Fruit fly (Drosophila melanogaster): Measurements from ENCODE around the gene CG12099.

The CG12099 gene

DNA sequence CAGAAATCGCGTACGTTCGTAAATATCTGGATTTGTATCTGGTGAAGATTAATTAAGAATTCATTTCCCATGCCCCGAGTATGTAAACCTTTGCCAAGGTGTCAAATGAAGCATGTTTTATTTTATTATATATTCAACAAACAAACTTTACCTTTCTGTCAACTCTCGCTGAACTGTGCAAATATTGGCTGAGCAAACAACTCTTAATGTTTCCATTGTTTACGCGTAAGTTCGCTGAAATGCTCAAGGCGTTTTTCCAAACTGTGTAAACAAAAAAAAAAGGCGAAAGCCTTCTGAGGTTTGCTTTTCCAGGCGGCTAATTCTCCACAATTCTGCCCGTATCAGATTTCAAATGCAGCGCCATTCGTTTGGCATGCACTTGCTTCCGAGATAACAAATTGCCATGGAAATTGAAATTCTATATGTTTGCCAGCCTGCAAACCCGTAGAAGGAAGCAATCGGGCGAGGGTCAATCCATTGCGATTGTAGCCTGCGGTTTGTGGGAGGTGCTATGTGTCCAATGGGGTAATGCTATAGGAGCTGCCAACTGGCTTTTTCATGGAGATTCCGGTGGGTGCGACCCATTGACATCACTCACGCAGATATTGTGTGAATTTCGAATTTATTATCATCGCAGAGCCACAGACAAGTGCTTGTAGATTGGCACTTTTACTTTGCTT, 33.5 kb upstream of the CG12099 start (continued):
- TF ChIP-seq onecut (GFP tag; IDR thresholded peaks at IDR 0.05) (peak; percentile 66), Trl (optimal IDR thresholded peaks at IDR 0.05) (no peak), Trl (GFP tag; optimal IDR thresholded peaks at IDR 0.05) (peak; percentile 73), Deaf1 (tag; optimal IDR thresholded peaks at IDR 0.05) (no peak), CG1647 (GFP tag; optimal IDR thresholded peaks at IDR 0.05) (peak; percentile 81), cwo (GFP tag; optimal IDR thresholded peaks at IDR 0.05) (peak; percentile 78), pita (GFP tag; optimal IDR thresholded peaks at IDR 0.05) (no peak), caup (GFP tag; optimal IDR thresholded peaks at IDR 0.05; ENCODE audit: severe bottlenecking) (peak; percentile 95), toy (GFP tag; IDR thresholded peaks at IDR 0.05) (0 out of 2 replicates have a peak, but pooled peaks have one; percentile 18), CG12942 (GFP tag; optimal IDR thresholded peaks at IDR 0.05) (peak; percentile 38), CG33557 (GFP tag; optimal IDR thresholded peaks at IDR 0.05) (no peak), sug (tag; optimal IDR thresholded peaks at IDR 0.05) (no peak), fd3F (GFP tag; optimal IDR thresholded peaks at IDR 0.05) (peak; percentile 75), sc (optimal IDR thresholded peaks at IDR 0.05) (no peak), sc (GFP tag; optimal IDR thresholded peaks at IDR 0.05) (no peak), kay (GFP tag; optimal IDR thresholded peaks at IDR 0.05) (peak; percentile 30), zfh1 (GFP tag; IDR thresholded peaks at IDR 0.05) (0 out of 3 replicates have a peak, but pooled peaks have one; percentile 36), ems (GFP tag; optimal IDR thresholded peaks at IDR 0.05) (peak; percentile 66), CG17385 (GFP tag; optimal IDR thresholded peaks at IDR 0.05) (peak; percentile 59), croc (GFP tag; conservative IDR thresholded peaks at IDR 0.05) (no peak), Xbp1 (GFP tag; optimal IDR thresholded peaks at IDR 0.05) (peak; percentile 16), sim (GFP tag; IDR thresholded peaks at IDR 0.05) (0 out of 2 replicates have a peak, but pooled peaks have one; percentile 26), MBD-R2 (GFP tag; IDR thresholded peaks at IDR 0.05) (no peak; the same call in 1 of the 2 replicates), vvl (GFP tag; IDR thresholded peaks at IDR 0.05) (no peak), nerfin-1 (tag; optimal IDR thresholded peaks at IDR 0.05) (peak; percentile 26), CG7987 (GFP tag; optimal IDR thresholded peaks at IDR 0.05) (peak; percentile 96), stwl (tag; optimal IDR thresholded peaks at IDR 0.05) (no peak), BtbVII (GFP tag; optimal IDR thresholded peaks at IDR 0.05) (peak; percentile 96), ranshi (GFP tag; IDR thresholded peaks at IDR 0.05) (peak; percentile 55; the same call in 1 of the 2 replicates), Jarid2 (GFP tag; optimal IDR thresholded peaks at IDR 0.05) (peak; percentile 69), fd64A (GFP tag; optimal IDR thresholded peaks at IDR 0.05) (peak; percentile 51), Poxn (GFP tag; IDR thresholded peaks at IDR 0.05) (peak; percentile 41; the same call in 1 of the 2 replicates), Mad (GFP tag; optimal IDR thresholded peaks at IDR 0.05) (no peak), cad (GFP tag; optimal IDR thresholded peaks at IDR 0.05) (no peak), Lhr (GFP tag; optimal IDR thresholded peaks at IDR 0.05) (no peak), dati (GFP tag; IDR thresholded peaks at IDR 0.05) (no peak), ssp (GFP tag; IDR thresholded peaks at IDR 0.05) (no peak), CG8924 (tag; optimal IDR thresholded peaks at IDR 0.05) (peak; percentile 0), lilli (GFP tag; optimal IDR thresholded peaks at IDR 0.05) (peak; percentile 49), Dp (GFP tag; optimal IDR thresholded peaks at IDR 0.05) (no peak), cg (GFP tag; optimal IDR thresholded peaks at IDR 0.05) (no peak), Lpt (GFP tag; optimal IDR thresholded peaks at IDR 0.05) (no peak), CG10565 (GFP tag; optimal IDR thresholded peaks at IDR 0.05) (no peak), Nf-YC (tag; optimal IDR thresholded peaks at IDR 0.05) (no peak), CG3847 (GFP tag; IDR thresholded peaks at IDR 0.05) (peak; percentile 47; the same call in 1 of the 2 replicates), dysf (GFP tag; IDR thresholded peaks at IDR 0.05) (peak; percentile 43; the same call in 1 of the 3 replicates), Ets97D (GFP tag; optimal IDR thresholded peaks at IDR 0.05) (peak; percentile 21), CG18599 (GFP tag; optimal IDR thresholded peaks at IDR 0.05) (peak; percentile 96), CG10431 (GFP tag; optimal IDR thresholded peaks at IDR 0.05) (no peak), vfl (GFP tag; optimal IDR thresholded peaks at IDR 0.05) (peak; percentile 14)
